Fruit fly (Drosophila melanogaster) whole organism, embryonic: ENCODE results near the gene CG4009.
A peak's percentile ranks its signal among the peaks of the same experiment; 100 is the strongest.

ENCODE experiments used
- CG10321 ChIP-seq: fragments of 200-800 bp; sonication (Bioruptor generic); IDR thresholded peaks from 2 replicates; pipeline ENCODE4 v1.3.6; 2022; ENCODE audit warnings: missing biosample characterization, missing genetic modification characterization
- CG11093 ChIP-seq: fragments of 200-800 bp; sonication (Bioruptor generic); IDR thresholded peaks from 3 replicates; pipeline ENCODE4 v1.3.6; 2022; ENCODE audit warnings: missing biosample characterization, missing genetic modification characterization
- CG11247 ChIP-seq: fragments of 200-800 bp; sonication (Bioruptor generic); IDR thresholded peaks from 2 replicates; pipeline ENCODE4 v1.3.6; 2022; ENCODE audit warnings: missing biosample characterization, missing genetic modification characterization
- CG12769 ChIP-seq: fragments of 200-800 bp; sonication (Bioruptor generic); optimal IDR thresholded peaks from 2 replicates; lab custom pipeline; 2019; ENCODE audit warnings: missing biosample characterization, mild to moderate bottlenecking, missing genetic modification characterization, moderate library complexity
- CG15073 ChIP-seq: fragments of 200-800 bp; sonication (Bioruptor generic); optimal IDR thresholded peaks from 2 replicates; lab custom pipeline; 2016; ENCODE audit warnings: missing biosample characterization, missing genetic modification characterization
- CG17359 ChIP-seq: fragments of 200-800 bp; sonication (Bioruptor generic); optimal IDR thresholded peaks from 3 replicates; lab custom pipeline; 2018; ENCODE audit warnings: missing biosample characterization, mild to moderate bottlenecking, missing genetic modification characterization, moderate library complexity
- CG31224 ChIP-seq: fragments of 200-800 bp; sonication (Bioruptor generic); IDR thresholded peaks from 2 replicates; pipeline ENCODE4 v1.3.6; 2022; ENCODE audit warnings: missing biosample characterization, missing genetic modification characterization
- CG32767 ChIP-seq: fragments of 200-800 bp; sonication (Bioruptor generic); IDR thresholded peaks from 2 replicates; pipeline ENCODE4 v1.3.6; 2022; ENCODE audit warnings: missing biosample characterization, missing genetic modification characterization
- CG33213 ChIP-seq: fragments of 200-800 bp; sonication (Bioruptor generic); optimal IDR thresholded peaks from 3 replicates; lab custom pipeline; 2016; ENCODE audit warnings: missing biosample characterization, missing genetic modification characterization
- CG34422 ChIP-seq: fragments of 200-800 bp; sonication (Bioruptor generic); IDR thresholded peaks from 3 replicates; pipeline ENCODE4 v1.3.6; 2022; ENCODE audit warnings: missing biosample characterization, missing genetic modification characterization
- CG3847 ChIP-seq: fragments of 200-800 bp; sonication (Bioruptor generic); IDR thresholded peaks from 2 replicates; pipeline ENCODE4 v1.3.6; 2022; ENCODE audit warnings: missing biosample characterization, missing genetic modification characterization
- CG42726 ChIP-seq: fragments of 200-800 bp; sonication (Bioruptor generic); IDR thresholded peaks from 2 replicates; pipeline ENCODE4 v1.3.6; 2022; ENCODE audit warnings: missing biosample characterization, missing genetic modification characterization; ENCODE audit not compliant: partially characterized antibody
- CG4360 ChIP-seq: fragments of 200-800 bp; sonication (Bioruptor generic); IDR thresholded peaks from 2 replicates; pipeline ENCODE4 v1.3.6; 2022; ENCODE audit warnings: missing biosample characterization, missing genetic modification characterization
- CG6683 ChIP-seq: fragments of 200-800 bp; sonication (Bioruptor generic); optimal IDR thresholded peaks from 2 replicates; lab custom pipeline; 2017; ENCODE audit warnings: missing biosample characterization, mild to moderate bottlenecking, missing genetic modification characterization, missing genetic modification reagents
- CG6765 ChIP-seq: fragments of 200-800 bp; sonication (Bioruptor generic); optimal IDR thresholded peaks from 3 replicates; lab custom pipeline; 2017; ENCODE audit warnings: missing biosample characterization, mild to moderate bottlenecking, missing genetic modification characterization
- CG7987 ChIP-seq: fragments of 200-800 bp; sonication (Bioruptor generic); optimal IDR thresholded peaks from 2 replicates; lab custom pipeline; 2018; ENCODE audit warnings: missing biosample characterization, mild to moderate bottlenecking, missing genetic modification characterization, moderate library complexity
- CG8388 ChIP-seq: fragments of 200-800 bp; sonication (Bioruptor generic); optimal IDR thresholded peaks from 2 replicates; lab custom pipeline; 2019; ENCODE audit warnings: missing biosample characterization, mild to moderate bottlenecking, missing genetic modification characterization, moderate library complexity
- CTCF ChIP-seq: fragments of 200-800 bp; sonication (Bioruptor generic); optimal IDR thresholded peaks from 2 replicates; lab custom pipeline; 2017; ENCODE audit warnings: missing biosample characterization, mild to moderate bottlenecking, missing genetic modification characterization, moderate library complexity
- Camta ChIP-seq: fragments of 200-800 bp; sonication (Bioruptor generic); optimal IDR thresholded peaks from 2 replicates; lab custom pipeline; 2016; ENCODE audit warnings: missing biosample characterization, missing genetic modification characterization
- HLH4C ChIP-seq: fragments of 200-800 bp; sonication (Bioruptor generic); IDR thresholded peaks from 3 replicates; pipeline ENCODE4 v1.3.6; 2022; ENCODE audit warnings: missing biosample characterization, missing genetic modification characterization; ENCODE audit not compliant: partially characterized antibody
- Hmr ChIP-seq: fragments of 200-800 bp; sonication (Bioruptor generic); optimal IDR thresholded peaks from 3 replicates; lab custom pipeline; 2017; ENCODE audit warnings: mild to moderate bottlenecking, missing biosample characterization, missing genetic modification reagents, missing genetic modification characterization
- NFAT ChIP-seq: fragments of 200-800 bp; sonication (Bioruptor generic); IDR thresholded peaks from 2 replicates; pipeline ENCODE4 v1.3.6; 2022; ENCODE audit warnings: missing biosample characterization, missing genetic modification characterization
- Ptx1 ChIP-seq: fragments of 200-800 bp; sonication (Bioruptor generic); IDR thresholded peaks from 2 replicates; pipeline ENCODE4 v1.3.6; 2022; ENCODE audit warnings: missing biosample characterization, missing genetic modification characterization
- Side ChIP-seq: fragments of 200-800 bp; sonication (Bioruptor generic); optimal IDR thresholded peaks from 2 replicates; lab custom pipeline; 2016; ENCODE audit warnings: missing biosample characterization, missing genetic modification characterization
- Sin3A ChIP-seq: fragments of >200 bp; optimal IDR thresholded peaks from 2 replicates; lab custom pipeline; 2018
- Trl ChIP-seq, 3 experiments: fragments of >200 bp in 2 of 3; fragments of 200-800 bp in 1 of 3; sonication (Bioruptor generic) in 1 of 3; optimal IDR thresholded peaks; 2 replicates in 1 of 3; 3 replicates in 2 of 3; lab custom pipeline; 2016 to 2017; ENCODE audit warnings: missing biosample characterization in 1 of 3, missing genetic modification characterization in 1 of 3
- az2 ChIP-seq: fragments of 200-800 bp; sonication (Bioruptor generic); optimal IDR thresholded peaks from 3 replicates; lab custom pipeline; 2016; ENCODE audit warnings: missing biosample characterization, missing genetic modification characterization
- btn ChIP-seq: fragments of 200-800 bp; sonication (Bioruptor generic); optimal IDR thresholded peaks from 2 replicates; lab custom pipeline; 2016; ENCODE audit warnings: missing biosample characterization, missing genetic modification characterization
- cad ChIP-seq: fragments of >200 bp; optimal IDR thresholded peaks from 2 replicates; lab custom pipeline; 2017; ENCODE audit warnings: missing biosample characterization, missing genetic modification characterization
- dm ChIP-seq: fragments of 200-800 bp; sonication (Bioruptor generic); optimal IDR thresholded peaks from 3 replicates; lab custom pipeline; 2016; ENCODE audit warnings: missing biosample characterization, missing genetic modification characterization
- dmrt99B ChIP-seq: fragments of 200-800 bp; sonication (Bioruptor generic); optimal IDR thresholded peaks from 2 replicates; lab custom pipeline; 2018; ENCODE audit warnings: missing biosample characterization, mild to moderate bottlenecking, missing genetic modification characterization, moderate library complexity
- ems ChIP-seq: fragments of 200-800 bp; sonication (Bioruptor generic); optimal IDR thresholded peaks from 3 replicates; lab custom pipeline; 2016; ENCODE audit warnings: missing biosample characterization, missing genetic modification characterization
- grn ChIP-seq: fragments of 200-800 bp; sonication (Bioruptor generic); optimal IDR thresholded peaks from 3 replicates; lab custom pipeline; 2017; ENCODE audit warnings: missing biosample characterization, missing genetic modification characterization
- gro ChIP-seq: fragments of 200-800 bp; sonication (Bioruptor generic); optimal IDR thresholded peaks from 2 replicates; lab custom pipeline; 2016; ENCODE audit warnings: missing biosample characterization, missing genetic modification characterization
- insv ChIP-seq, 2 experiments: fragments of 200-800 bp; sonication (Bioruptor generic); optimal IDR thresholded peaks; 3 replicates each; lab custom pipeline; 2016 to 2018; ENCODE audit warnings: missing biosample characterization in 2 of 2, missing genetic modification characterization in 2 of 2
- lilli ChIP-seq: fragments of 200-800 bp; sonication (Bioruptor generic); optimal IDR thresholded peaks from 3 replicates; lab custom pipeline; 2016; ENCODE audit warnings: missing biosample characterization, missing genetic modification characterization
- nmo ChIP-seq: fragments of 200-800 bp; sonication (Bioruptor generic); optimal IDR thresholded peaks from 2 replicates; lab custom pipeline; 2018; ENCODE audit warnings: missing biosample characterization, mild to moderate bottlenecking, missing genetic modification characterization, moderate library complexity
- org-1 ChIP-seq: fragments of 200-800 bp; sonication (Bioruptor generic); optimal IDR thresholded peaks from 2 replicates; lab custom pipeline; 2017; ENCODE audit warnings: missing biosample characterization, missing genetic modification characterization
- pb ChIP-seq: fragments of 200-800 bp; sonication (Bioruptor generic); optimal IDR thresholded peaks from 3 replicates; lab custom pipeline; 2016; ENCODE audit warnings: missing biosample characterization, missing genetic modification characterization
- pfk ChIP-seq: fragments of 200-800 bp; sonication (Bioruptor generic); optimal IDR thresholded peaks from 2 replicates; lab custom pipeline; 2018; ENCODE audit warnings: missing biosample characterization, mild to moderate bottlenecking, missing genetic modification characterization, moderate library complexity
- phol ChIP-seq: fragments of 200-800 bp; sonication (Bioruptor generic); optimal IDR thresholded peaks from 3 replicates; lab custom pipeline; 2018; ENCODE audit warnings: missing biosample characterization, mild to moderate bottlenecking, missing genetic modification characterization, moderate library complexity
- rib ChIP-seq: fragments of 200-800 bp; sonication (Bioruptor generic); IDR thresholded peaks from 2 replicates; pipeline ENCODE4 v1.3.6; 2022; ENCODE audit warnings: missing biosample characterization, missing genetic modification characterization
- salm ChIP-seq: fragments of 200-800 bp; sonication (Bioruptor generic); optimal IDR thresholded peaks from 2 replicates; lab custom pipeline; 2018; ENCODE audit warnings: missing biosample characterization, mild to moderate bottlenecking, missing genetic modification characterization
- sens ChIP-seq: fragments of 200-800 bp; sonication (Bioruptor generic); peaks from one replicate; lab custom pipeline; 2016; ENCODE audit warnings: missing biosample characterization, missing genetic modification characterization
- so ChIP-seq: fragments of 200-800 bp; sonication (Bioruptor generic); IDR thresholded peaks from 3 replicates; pipeline ENCODE4 v1.3.6; 2022; ENCODE audit warnings: missing biosample characterization, missing genetic modification characterization
- ssp ChIP-seq: fragments of 200-800 bp; sonication (Bioruptor generic); IDR thresholded peaks from 2 replicates; pipeline ENCODE4 v1.3.6; 2022; ENCODE audit warnings: missing biosample characterization, missing genetic modification characterization
- ttk ChIP-seq: fragments of 200-800 bp; sonication (Bioruptor generic); IDR thresholded peaks from 2 replicates; pipeline ENCODE4 v2.1.2; 2022; ENCODE audit warnings: missing biosample characterization, missing genetic modification characterization
- wdn ChIP-seq: fragments of 200-800 bp; sonication (Bioruptor generic); IDR thresholded peaks from 2 replicates; pipeline ENCODE4 v1.3.6; 2022; ENCODE audit warnings: missing biosample characterization, missing genetic modification characterization
- yki ChIP-seq: fragments of >200 bp; optimal IDR thresholded peaks from 3 replicates; lab custom pipeline; 2018
- zen2 ChIP-seq: fragments of 200-800 bp; sonication (Bioruptor generic); IDR thresholded peaks from 3 replicates; pipeline ENCODE4 v1.3.6; 2022; ENCODE audit warnings: missing biosample characterization, missing genetic modification characterization; ENCODE audit not compliant: partially characterized antibody

CG4009 gene

DNA sequence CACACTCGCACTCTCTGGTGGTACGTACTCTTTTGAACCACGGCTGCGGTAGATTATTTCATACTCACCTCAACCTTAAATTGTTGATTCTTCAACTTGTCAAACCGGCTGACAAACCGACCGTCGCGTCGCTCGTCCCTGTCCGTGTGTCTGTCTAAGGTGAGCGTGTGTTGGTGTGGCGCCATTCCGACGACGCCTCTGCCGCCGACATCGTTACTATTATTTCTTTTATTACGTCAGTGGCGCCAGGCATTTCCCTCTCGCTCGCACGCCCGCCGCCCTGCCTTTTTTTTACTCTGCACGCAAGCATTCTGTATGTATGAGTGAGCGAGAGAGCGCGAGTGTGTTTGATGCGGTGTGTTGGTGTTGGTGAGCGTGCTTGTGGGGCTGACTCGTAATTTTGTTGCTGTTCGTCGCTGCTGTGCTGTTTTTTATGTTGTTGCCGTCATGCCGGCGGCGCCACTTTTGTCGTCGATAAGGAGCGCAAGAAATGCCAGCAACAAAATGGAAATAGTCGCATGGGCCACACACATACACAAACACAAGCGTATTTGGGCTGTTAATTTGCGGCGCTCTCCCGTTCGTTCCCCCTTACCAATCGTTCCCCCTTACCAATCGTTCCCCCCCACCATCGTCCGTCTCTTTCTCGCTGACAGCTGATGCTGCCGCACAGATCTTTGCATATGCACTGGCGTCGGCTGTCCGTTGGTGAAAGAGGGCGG is 20.5 kb upstream of the CG4009 start (continued):
- TF ChIP-seq CG3847 (GFP tag; lab: Robert Waterston, UW) (0 out of 2 replicates have a peak, but pooled peaks have one; percentile 34), CG6683 (GFP tag; lab: Kevin White, UChicago) (no peak), insv (GFP tag; optimal IDR thresholded peaks at IDR 0.05; lab: Kevin White, UChicago) (no peak), Camta (no peak), CG11093 (no peak), CG15073 (no peak), CG31224 (no peak; the same call in 1 of the 2 replicates), CG42726 (GFP tag; lab: Robert Waterston, UW) (0 out of 2 replicates have a peak, but pooled peaks have one; percentile 18), Hmr (GFP tag; lab: Kevin White, UChicago) (peak; percentile 42), lilli (peak; percentile 23), CG11247 (GFP tag; lab: Robert Waterston, UW) (0 out of 2 replicates have a peak, but pooled peaks have one; percentile 29), Ptx1 (GFP tag; lab: Robert Waterston, UW) (no peak), wdn (GFP tag; lab: Robert Waterston, UW) (0 out of 2 replicates have a peak, but pooled peaks have one; percentile 7), pfk (peak; percentile 96), az2 (GFP tag; lab: Kevin White, UChicago) (no peak), cad (GFP tag; lab: Kevin White, UChicago) (peak; percentile 20), yki (lab: Kevin White, UChicago) (no peak), grn (GFP tag; lab: Kevin White, UChicago) (no peak), nmo (peak; percentile 51), CG34422 (GFP tag; lab: Robert Waterston, UW) (peak; percentile 63; the same call in 1 of the 3 replicates), CG6765 (GFP tag; lab: Kevin White, UChicago) (peak; percentile 62), rib (GFP tag; lab: Robert Waterston, UW) (peak; percentile 76; the same call in 1 of the 2 replicates), CG32767 (GFP tag; lab: Robert Waterston, UW) (peak; percentile 40; the same call in 1 of the 2 replicates), gro (peak; percentile 77), CG12769 (tag; lab: Kevin White, UChicago) (peak; percentile 97), CG8388 (GFP tag; lab: Kevin White, UChicago) (peak; percentile 5), ems (no peak), NFAT (GFP tag; lab: Robert Waterston, UW) (peak; percentile 52; the same call in 1 of the 2 replicates), so (GFP tag; lab: Robert Waterston, UW) (0 out of 3 replicates have a peak, but pooled peaks have one; percentile 68), sens (GFP tag; lab: Kevin White, UChicago) (peak; percentile 77), dm (GFP tag; lab: Kevin White, UChicago) (peak; percentile 47), CG7987 (GFP tag; lab: Kevin White, UChicago) (peak; percentile 34), Trl (optimal IDR thresholded peaks at IDR 0.05; lab: Kevin White, UChicago) (peak; percentile 65 to 82), Trl (GFP tag; optimal IDR thresholded peaks at IDR 0.05; lab: Kevin White, UChicago) (peak; percentile 43), ssp (GFP tag; lab: Robert Waterston, UW) (no peak), phol (tag; lab: Kevin White, UChicago) (peak; percentile 30), Sin3A (lab: Kevin White, UChicago) (no peak), CG4360 (peak; percentile 83), HLH4C (GFP tag; lab: Robert Waterston, UW) (0 out of 3 replicates have a peak, but pooled peaks have one; percentile 32), dmrt99B (peak; percentile 15), salm (peak; percentile 13), CTCF (GFP tag; lab: Kevin White, UChicago) (peak; percentile 75), Side (GFP tag; lab: Kevin White, UChicago) (peak; percentile 50), pb (GFP tag; lab: Kevin White, UChicago) (peak; percentile 18), org-1 (GFP tag; lab: Kevin White, UChicago) (peak; percentile 25), btn (GFP tag; lab: Kevin White, UChicago) (no peak), CG10321 (GFP tag; lab: Robert Waterston, UW) (peak; percentile 58; the same call in 1 of the 2 replicates), zen2 (GFP tag; lab: Robert Waterston, UW) (no peak), CG33213 (no peak), ttk (GFP tag; lab: Robert Waterston, UW) (0 out of 2 replicates have a peak, but pooled peaks have one; percentile 15), CG17359 (no peak)
